Fruit fly (Drosophila melanogaster) whole organism, embryonic: ENCODE data around the gene CkIIalpha-i3.

Experiments
- ATbp ChIP-seq: fragments of 200-800 bp; sonication (Bioruptor generic); optimal IDR thresholded peaks from 2 replicates; lab custom pipeline; 2017; ENCODE audit warnings: missing biosample characterization, mild to moderate bottlenecking, missing genetic modification characterization, missing genetic modification reagents
- Aef1 ChIP-seq: fragments of 200-800 bp; sonication (Bioruptor generic); IDR thresholded peaks from 3 replicates; pipeline ENCODE4 v1.3.6; 2022; ENCODE audit warnings: missing biosample characterization, missing genetic modification characterization
- Awh ChIP-seq: fragments of 200-800 bp; sonication (Bioruptor generic); IDR thresholded peaks from 2 replicates; pipeline ENCODE4, ENCODE4 v1.3.6; 2022; ENCODE audit warnings: missing biosample characterization, missing genetic modification characterization
- CG10979 ChIP-seq: fragments of 200-800 bp; sonication (Bioruptor generic); optimal IDR thresholded peaks from 2 replicates; lab custom pipeline; 2018; ENCODE audit warnings: missing biosample characterization, mild to moderate bottlenecking, missing genetic modification characterization, moderate library complexity
- CG11504 ChIP-seq: fragments of 200-800 bp; sonication (Bioruptor generic); optimal IDR thresholded peaks from 3 replicates; lab custom pipeline; 2019; ENCODE audit warnings: missing biosample characterization, mild to moderate bottlenecking, missing genetic modification characterization, moderate library complexity
- CG12155 ChIP-seq: fragments of 200-800 bp; sonication (Bioruptor generic); optimal IDR thresholded peaks from 3 replicates; lab custom pipeline; 2016; ENCODE audit warnings: missing biosample characterization, missing genetic modification characterization
- CG12236 ChIP-seq: fragments of 200-800 bp; sonication (Bioruptor generic); optimal IDR thresholded peaks from 2 replicates; lab custom pipeline; 2016; ENCODE audit warnings: missing biosample characterization, missing genetic modification characterization
- CG12391 ChIP-seq: fragments of 200-800 bp; sonication (Bioruptor generic); optimal IDR thresholded peaks from 3 replicates; lab custom pipeline; 2018; ENCODE audit warnings: missing biosample characterization, mild to moderate bottlenecking, missing genetic modification characterization, moderate library complexity
- CG15269 ChIP-seq: fragments of 200-800 bp; sonication (Bioruptor generic); optimal IDR thresholded peaks from 2 replicates; lab custom pipeline; 2018; ENCODE audit warnings: missing biosample characterization, mild to moderate bottlenecking, missing genetic modification characterization, moderate library complexity
- CG1603 ChIP-seq: fragments of 200-800 bp; sonication (Bioruptor generic); optimal IDR thresholded peaks from 2 replicates; lab custom pipeline; 2019; ENCODE audit warnings: missing biosample characterization, mild to moderate bottlenecking, missing genetic modification characterization, moderate library complexity
- CG17568 ChIP-seq: fragments of 200-800 bp; sonication (Bioruptor generic); optimal IDR thresholded peaks from 2 replicates; lab custom pipeline; 2018; ENCODE audit warnings: missing biosample characterization, mild to moderate bottlenecking, missing genetic modification characterization, moderate library complexity
- CG17612 ChIP-seq: fragments of 200-800 bp; sonication (Bioruptor generic); IDR thresholded peaks from 2 replicates; pipeline ENCODE4 v1.3.6; 2022; ENCODE audit warnings: missing biosample characterization, missing genetic modification characterization
- CG17829 ChIP-seq: fragments of 200-800 bp; optimal IDR thresholded peaks from 2 replicates; lab custom pipeline; 2019; ENCODE audit warnings: missing biosample characterization, mild to moderate bottlenecking, missing genetic modification characterization, moderate library complexity
- CG1792 ChIP-seq: fragments of 200-800 bp; sonication (Bioruptor generic); optimal IDR thresholded peaks from 2 replicates; lab custom pipeline; 2016; ENCODE audit warnings: missing biosample characterization, missing genetic modification characterization
- CG18599 ChIP-seq: fragments of 200-800 bp; sonication (Bioruptor generic); optimal IDR thresholded peaks from 3 replicates; lab custom pipeline; 2017; ENCODE audit warnings: missing biosample characterization, missing genetic modification characterization, mild to moderate bottlenecking, moderate library complexity, missing genetic modification reagents
- CG2712 ChIP-seq: fragments of 200-800 bp; optimal IDR thresholded peaks from 3 replicates; lab custom pipeline; 2019; ENCODE audit warnings: missing biosample characterization, mild to moderate bottlenecking, missing genetic modification characterization, moderate library complexity
- CG2875 ChIP-seq: fragments of 200-800 bp; sonication (Bioruptor generic); optimal IDR thresholded peaks from 2 replicates; lab custom pipeline; 2017; ENCODE audit warnings: missing biosample characterization, mild to moderate bottlenecking, missing genetic modification characterization, missing genetic modification reagents
- CG4424 ChIP-seq: fragments of 200-800 bp; sonication (Bioruptor generic); optimal IDR thresholded peaks from 3 replicates; lab custom pipeline; 2016; ENCODE audit warnings: missing biosample characterization, missing genetic modification characterization
- CG6254 ChIP-seq: fragments of 200-800 bp; sonication (Bioruptor generic); optimal IDR thresholded peaks from 3 replicates; lab custom pipeline; 2017; ENCODE audit warnings: mild to moderate bottlenecking, missing biosample characterization, missing genetic modification reagents, missing genetic modification characterization
- CG7357 ChIP-seq: fragments of 200-800 bp; sonication (Bioruptor generic); IDR thresholded peaks from 3 replicates; pipeline ENCODE4 v1.3.6; 2022; ENCODE audit warnings: missing biosample characterization, missing genetic modification characterization
- Gsc ChIP-seq: fragments of 200-800 bp; sonication (Bioruptor generic); IDR thresholded peaks from 2 replicates; pipeline ENCODE4 v1.3.6; 2022; ENCODE audit warnings: missing biosample characterization, missing genetic modification characterization
- HmgZ ChIP-seq: fragments of 200-800 bp; sonication (Bioruptor generic); optimal IDR thresholded peaks from 2 replicates; lab custom pipeline; 2018; ENCODE audit warnings: missing biosample characterization, mild to moderate bottlenecking, missing genetic modification characterization
- Hmr ChIP-seq: fragments of 200-800 bp; sonication (Bioruptor generic); optimal IDR thresholded peaks from 3 replicates; lab custom pipeline; 2017; ENCODE audit warnings: mild to moderate bottlenecking, missing biosample characterization, missing genetic modification reagents, missing genetic modification characterization
- Lhr ChIP-seq: fragments of 200-800 bp; sonication (Bioruptor generic); optimal IDR thresholded peaks from 3 replicates; lab custom pipeline; 2017; ENCODE audit warnings: mild to moderate bottlenecking, missing biosample characterization, missing genetic modification reagents, missing genetic modification characterization
- Med ChIP-seq: fragments of 200-800 bp; sonication (Bioruptor generic); peaks from one replicate; lab custom pipeline; 2016; ENCODE audit warnings: missing biosample characterization, missing genetic modification characterization, mild to moderate bottlenecking, inconsistent platforms, moderate library complexity
- PHDP ChIP-seq: fragments of 200-800 bp; sonication (Bioruptor generic); optimal IDR thresholded peaks from 3 replicates; lab custom pipeline; 2018; ENCODE audit warnings: missing biosample characterization, mild to moderate bottlenecking, missing genetic modification characterization, moderate library complexity
- Ptx1 ChIP-seq: fragments of 200-800 bp; sonication (Bioruptor generic); IDR thresholded peaks from 2 replicates; pipeline ENCODE4 v1.3.6; 2022; ENCODE audit warnings: missing biosample characterization, missing genetic modification characterization
- Ravus ChIP-seq: fragments of 200-800 bp; sonication (Bioruptor generic); IDR thresholded peaks from 2 replicates; pipeline ENCODE4 v1.3.6; 2022; ENCODE audit warnings: missing biosample characterization, missing genetic modification characterization
- Sox100B ChIP-seq: fragments of 200-800 bp; sonication (Bioruptor generic); optimal IDR thresholded peaks from 3 replicates; lab custom pipeline; 2018; ENCODE audit warnings: missing biosample characterization, mild to moderate bottlenecking, missing genetic modification characterization
- Sry-δ ChIP-seq: fragments of 200-800 bp; sonication (Bioruptor generic); optimal IDR thresholded peaks from 2 replicates; lab custom pipeline; 2016; ENCODE audit warnings: missing biosample characterization, missing genetic modification characterization
- Tbp ChIP-seq: fragments of >200 bp; optimal IDR thresholded peaks from 2 replicates; lab custom pipeline; 2018; ENCODE audit warnings: missing biosample characterization, missing genetic modification characterization
- YL-1 ChIP-seq: fragments of 200-800 bp; sonication (Bioruptor generic); optimal IDR thresholded peaks from 3 replicates; lab custom pipeline; 2017; ENCODE audit warnings: missing biosample characterization, mild to moderate bottlenecking, missing genetic modification characterization
- chm ChIP-seq: fragments of 200-800 bp; sonication (Bioruptor generic); IDR thresholded peaks from 2 replicates; pipeline ENCODE4 v1.3.6; 2022; ENCODE audit warnings: missing biosample characterization, missing genetic modification characterization
- crol ChIP-seq: fragments of 200-800 bp; sonication (Bioruptor generic); IDR thresholded peaks from 2 replicates; pipeline ENCODE4 v1.3.6; 2022; ENCODE audit warnings: missing biosample characterization, missing genetic modification characterization
- dan ChIP-seq: fragments of 200-800 bp; sonication (Bioruptor generic); IDR thresholded peaks from 2 replicates; pipeline ENCODE4 v1.3.6; 2022; ENCODE audit warnings: missing biosample characterization, missing genetic modification characterization
- gem ChIP-seq: fragments of 200-800 bp; sonication (Bioruptor generic); optimal IDR thresholded peaks from 2 replicates; lab custom pipeline; 2019; ENCODE audit warnings: missing biosample characterization, mild to moderate bottlenecking, missing genetic modification characterization, moderate library complexity
- gro ChIP-seq: fragments of 200-800 bp; sonication (Bioruptor generic); optimal IDR thresholded peaks from 2 replicates; lab custom pipeline; 2016; ENCODE audit warnings: missing biosample characterization, missing genetic modification characterization
- her ChIP-seq: fragments of 200-800 bp; sonication (Bioruptor generic); optimal IDR thresholded peaks from 2 replicates; lab custom pipeline; 2016; ENCODE audit warnings: missing biosample characterization, missing genetic modification characterization
- inv ChIP-seq: fragments of 200-800 bp; sonication (Bioruptor generic); IDR thresholded peaks from 2 replicates; pipeline ENCODE4 v1.3.6; 2022; ENCODE audit warnings: missing biosample characterization, missing genetic modification characterization; ENCODE audit not compliant: partially characterized antibody
- klu ChIP-seq: fragments of 200-800 bp; sonication (Bioruptor generic); IDR thresholded peaks from 2 replicates; pipeline ENCODE4 v1.3.6; 2022; ENCODE audit warnings: missing biosample characterization, missing genetic modification characterization
- lov ChIP-seq, 2 experiments: fragments of 200-800 bp in 1 of 2; fragments of >200 bp in 1 of 2; sonication (Bioruptor generic) in 1 of 2; IDR thresholded peaks in 1 of 2; optimal IDR thresholded peaks in 1 of 2; 2 replicates in 1 of 2; 3 replicates in 1 of 2; pipeline versions ENCODE4 v1.3.6 to Lab custom; 2017 to 2022; ENCODE audit warnings: missing biosample characterization in 1 of 2, missing genetic modification characterization in 1 of 2
- mirr ChIP-seq: fragments of 200-800 bp; sonication (Bioruptor generic); optimal IDR thresholded peaks from 3 replicates; lab custom pipeline; 2018; ENCODE audit warnings: missing biosample characterization, mild to moderate bottlenecking, missing genetic modification characterization
- nmo ChIP-seq: fragments of 200-800 bp; sonication (Bioruptor generic); optimal IDR thresholded peaks from 2 replicates; lab custom pipeline; 2018; ENCODE audit warnings: missing biosample characterization, mild to moderate bottlenecking, missing genetic modification characterization, moderate library complexity
- prd ChIP-seq, 3 experiments: fragments of >200 bp in 2 of 3; fragments of 200-800 bp in 1 of 3; sonication (Bioruptor generic) in 1 of 3; optimal IDR thresholded peaks in 2 of 3; IDR thresholded peaks in 1 of 3; 2 replicates in 2 of 3; 3 replicates in 1 of 3; pipeline versions ENCODE4 v1.3.6 to Lab custom; 2017 to 2022; ENCODE audit warnings: missing biosample characterization in 1 of 3, missing genetic modification characterization in 1 of 3
- row ChIP-seq: fragments of 200-800 bp; sonication (Bioruptor generic); IDR thresholded peaks from 3 replicates; pipeline ENCODE4 v1.3.6; 2022; ENCODE audit warnings: missing biosample characterization, missing genetic modification characterization
- slbo ChIP-seq: fragments of 200-800 bp; sonication (Bioruptor generic); IDR thresholded peaks from 2 replicates; pipeline ENCODE4 v1.3.6; 2022; ENCODE audit warnings: missing biosample characterization, missing genetic modification characterization
- usp ChIP-seq: fragments of >200 bp; optimal IDR thresholded peaks from 2 replicates; lab custom pipeline; 2017; ENCODE audit warnings: missing biosample characterization, missing genetic modification characterization
- vvl ChIP-seq: fragments of 200-800 bp; sonication (Bioruptor generic); IDR thresholded peaks from 2 replicates; pipeline ENCODE4 v1.3.6; 2022; ENCODE audit warnings: missing biosample characterization, missing genetic modification characterization

The CkIIalpha-i3 gene

DNA sequence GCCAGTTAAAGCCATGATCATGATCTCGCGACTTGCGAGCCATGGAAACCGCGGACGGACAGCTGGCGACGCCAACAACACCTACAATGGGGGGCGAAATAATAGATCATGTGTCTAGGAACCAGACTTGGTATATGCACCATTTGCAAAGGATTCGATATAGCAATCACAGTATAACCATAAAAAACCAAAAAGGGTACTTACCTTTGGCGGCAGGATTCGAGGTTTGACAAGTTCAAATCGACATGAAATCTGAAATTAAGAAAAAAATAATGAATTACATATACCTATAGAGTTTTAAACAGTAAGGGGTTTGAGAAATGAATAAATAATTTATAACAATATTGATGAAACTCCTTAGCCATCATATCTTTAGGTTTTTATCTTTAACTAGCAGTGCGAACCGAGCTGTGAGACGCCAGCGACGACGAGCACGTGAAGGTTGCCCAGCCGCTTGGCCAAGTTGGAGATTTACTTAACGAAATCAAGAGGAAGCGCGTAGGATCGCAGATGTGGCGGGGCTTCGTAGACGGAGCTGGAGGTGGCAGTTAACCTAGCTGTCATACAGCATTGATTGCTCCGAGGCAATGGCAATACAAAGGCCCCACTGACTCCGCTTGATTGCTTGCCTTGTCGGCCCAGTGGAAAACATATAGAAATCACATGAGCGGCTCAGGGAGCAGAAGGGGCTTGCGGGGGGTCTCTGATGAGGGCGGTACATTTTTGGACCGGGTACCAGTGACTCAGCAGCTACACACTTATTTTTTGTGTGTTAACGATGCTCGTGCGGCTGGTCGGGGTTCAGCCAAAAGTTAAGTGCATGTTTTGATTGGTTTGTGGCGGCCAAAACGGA lies 23.7 kb upstream of the CkIIalpha-i3 start (continued):
- TF ChIP-seq inv, result no peak
- no peak for TF ChIP-seq dan
- TF ChIP-seq Ravus (GFP tag; lab: Robert Waterston, UW), result no peak
- TF ChIP-seq CG11504 (tag; lab: Kevin White, UChicago), result peak; percentile 58
- TF ChIP-seq PHDP (tag; lab: Kevin White, UChicago), result peak; percentile 3
- no peak for TF ChIP-seq usp (GFP tag; lab: Kevin White, UChicago)
- no peak for TF ChIP-seq klu
- no peak for TF ChIP-seq CG17829 (tag; lab: Kevin White, UChicago)
- peak; percentile 40 for TF ChIP-seq Hmr
- TF ChIP-seq mirr, result no peak
- TF ChIP-seq CG15269 (tag; lab: Kevin White, UChicago), result peak; percentile 16
- peak; percentile 66; the same call in 1 of the 2 replicates for TF ChIP-seq Awh (GFP tag; lab: Robert Waterston, UW)
- TF ChIP-seq Med (GFP tag; lab: Kevin White, UChicago), result peak; percentile 71
- TF ChIP-seq CG2712 (tag; lab: Kevin White, UChicago), result peak; percentile 44
- TF ChIP-seq YL-1 (GFP tag; lab: Kevin White, UChicago), result no peak
- no peak for TF ChIP-seq CG17568
- no peak for TF ChIP-seq CG12236 (GFP tag; lab: Kevin White, UChicago)
- peak; percentile 65 for TF ChIP-seq gem (tag; lab: Kevin White, UChicago)
- TF ChIP-seq CG10979 (tag; lab: Kevin White, UChicago), result peak; percentile 42
- TF ChIP-seq ATbp (GFP tag; lab: Kevin White, UChicago), result peak; percentile 43
- 0 out of 2 replicates have a peak, but pooled peaks have one; percentile 22 for TF ChIP-seq chm
- TF ChIP-seq CG1603, result peak; percentile 5
- TF ChIP-seq lov (optimal IDR thresholded peaks at IDR 0.05; lab: Kevin White, UChicago), result no peak
- TF ChIP-seq lov (GFP tag; IDR thresholded peaks at IDR 0.05; lab: Robert Waterston, UW), result no peak
- peak; percentile 36 for TF ChIP-seq nmo
- peak; percentile 17; the same call in 1 of the 2 replicates for TF ChIP-seq slbo (GFP tag; lab: Robert Waterston, UW)
- peak; percentile 31; the same call in 1 of the 2 replicates for TF ChIP-seq Ptx1 (GFP tag; lab: Robert Waterston, UW)
- peak; percentile 50 for TF ChIP-seq CG4424
- peak; percentile 53 for TF ChIP-seq Sox100B (GFP tag; lab: Kevin White, UChicago)
- TF ChIP-seq CG18599 (GFP tag; lab: Kevin White, UChicago), result peak; percentile 34
- TF ChIP-seq Aef1 (GFP tag; lab: Robert Waterston, UW), result no peak
- TF ChIP-seq CG6254 (GFP tag; lab: Kevin White, UChicago), result no peak
- no peak for TF ChIP-seq Lhr (GFP tag; lab: Kevin White, UChicago)
- TF ChIP-seq CG1792 (GFP tag; lab: Kevin White, UChicago), result no peak
- TF ChIP-seq CG7357 (GFP tag; lab: Robert Waterston, UW), result no peak
- TF ChIP-seq HmgZ (tag; lab: Kevin White, UChicago), result no peak
- TF ChIP-seq Gsc (GFP tag; lab: Robert Waterston, UW), result no peak
- no peak for TF ChIP-seq vvl (GFP tag; lab: Robert Waterston, UW)
- TF ChIP-seq prd (optimal IDR thresholded peaks at IDR 0.05; lab: Kevin White, UChicago), result no peak
- peak; percentile 44; the same call in 1 of the 3 replicates for TF ChIP-seq prd (GFP tag; IDR thresholded peaks at IDR 0.05; lab: Robert Waterston, UW)
- TF ChIP-seq Sry-δ (GFP tag; lab: Kevin White, UChicago), result no peak
- TF ChIP-seq CG12155 (GFP tag; lab: Kevin White, UChicago), result no peak
- TF ChIP-seq her (GFP tag; lab: Kevin White, UChicago), result no peak
- peak; percentile 84 for TF ChIP-seq crol (GFP tag; lab: Robert Waterston, UW)
- no peak for TF ChIP-seq CG12391 (tag; lab: Kevin White, UChicago)
- peak; percentile 37; the same call in 2 of the 3 replicates for TF ChIP-seq row (GFP tag; lab: Robert Waterston, UW)
- TF ChIP-seq gro (GFP tag; lab: Kevin White, UChicago), result no peak
- TF ChIP-seq Tbp (GFP tag; lab: Kevin White, UChicago), result no peak
- TF ChIP-seq CG2875, result no peak
- TF ChIP-seq CG17612, result no peak
